Worm (Caenorhabditis elegans) whole organism, late embryonic: ENCODE data around the gene C18E9.9.

Experiments used
- Y22D7AL.16 ChIP-seq: sonication (generic microtip); optimal IDR thresholded peaks from 2 replicates; lab custom pipeline; 2016; ENCODE audit warnings: missing genetic modification characterization, missing compliant biosample characterization
- ahr-1 ChIP-seq: sonication (generic microtip); optimal IDR thresholded peaks from 2 replicates; lab custom pipeline; 2016; ENCODE audit warnings: missing genetic modification characterization, missing compliant biosample characterization
- ama-1 ChIP-seq: fragments of 150-350 bp; optimal IDR thresholded peaks from 2 replicates; lab custom pipeline; 2014
- dve-1 ChIP-seq: sonication (generic microtip); optimal IDR thresholded peaks from 2 replicates; lab custom pipeline; 2017; ENCODE audit warnings: antibody characterized with exemption, mild to moderate bottlenecking, missing genetic modification characterization, missing compliant biosample characterization
- fkh-10 ChIP-seq: fragments of 150-350 bp; optimal IDR thresholded peaks from 2 replicates; lab custom pipeline; 2014; ENCODE audit warnings: missing biosample characterization, missing genetic modification reagents, missing genetic modification characterization
- gmeb-2 ChIP-seq: sonication (generic microtip); optimal IDR thresholded peaks from 2 replicates; lab custom pipeline; 2016; ENCODE audit warnings: missing genetic modification characterization, inconsistent platforms, missing compliant biosample characterization
- pag-3 ChIP-seq: sonication (generic microtip); optimal IDR thresholded peaks from 2 replicates; lab custom pipeline; 2016; ENCODE audit warnings: missing compliant biosample characterization, missing genetic modification characterization, borderline replicate concordance
- pax-1 ChIP-seq: fragments of 150-350 bp; optimal IDR thresholded peaks from 2 replicates; lab custom pipeline; 2014; ENCODE audit warnings: missing biosample characterization, missing genetic modification characterization
- ref-2 ChIP-seq: sonication (generic microtip); optimal IDR thresholded peaks from 2 replicates; lab custom pipeline; 2016; ENCODE audit warnings: missing genetic modification characterization, missing compliant biosample characterization
- sox-4 ChIP-seq: sonication (generic microtip); optimal IDR thresholded peaks from 2 replicates; lab custom pipeline; 2017; ENCODE audit warnings: mild to moderate bottlenecking, missing genetic modification characterization, inconsistent platforms, missing compliant biosample characterization
- tbx-2 ChIP-seq: sonication (generic microtip); optimal IDR thresholded peaks from 2 replicates; lab custom pipeline; 2016; ENCODE audit warnings: missing genetic modification characterization, missing compliant biosample characterization
- ttx-3 ChIP-seq: sonication (generic microtip); optimal IDR thresholded peaks from 2 replicates; lab custom pipeline; 2016; ENCODE audit warnings: missing genetic modification reagents, missing genetic modification characterization, missing compliant biosample characterization

- TF ChIP-seq dve-1 (no peak), gmeb-2 (tag; lab: Kevin White, UChicago) (no peak), Y22D7AL.16 (tag; lab: Kevin White, UChicago) (no peak), pax-1 (tag; lab: Kevin White, UChicago) (no peak), fkh-10 (GFP tag; lab: Kevin White, UChicago) (no peak), sox-4 (tag; lab: Kevin White, UChicago) (no peak), ref-2 (no peak), ama-1 (lab: Kevin White, UChicago) (no peak), ttx-3 (tag; lab: Kevin White, UChicago) (no peak), ahr-1 (tag; lab: Kevin White, UChicago) (no peak), pag-3 (tag; lab: Kevin White, UChicago) (no peak), tbx-2 (tag; lab: Kevin White, UChicago) (no peak)
Observed at ce11 chrII:9021625-9022024, 32.3 kb upstream of the C18E9.9 start.
